Worm (Caenorhabditis elegans) whole organism, L4 larva: Measurements from ENCODE around the gene nlp-64.
A peak's percentile ranks its signal among the peaks of the same experiment; 100 is the strongest.
"Not testable (repeated sequence)": the region's sequence is repeated elsewhere in the genome, so short reads cannot be mapped to it uniquely, and the experiment has no call there.

Experiments used
- F10B5.3 ChIP-seq: sonication (generic microtip); optimal IDR thresholded peaks from 2 replicates; lab custom pipeline; 2016; ENCODE audit warnings: mild to moderate bottlenecking, missing genetic modification characterization, missing compliant biosample characterization
- T26A8.4 ChIP-seq: fragments of 200-800 bp; sonication (Bioruptor generic); IDR thresholded peaks from 2 replicates; pipeline ENCODE4 v1.3.6; 2022; ENCODE audit warnings: missing genetic modification characterization, missing compliant biosample characterization
- Y105C5A.15 ChIP-seq: fragments of 200-800 bp; sonication (Bioruptor generic); IDR thresholded peaks from 2 replicates; pipeline ENCODE4 v1.3.6; 2022; ENCODE audit warnings: missing genetic modification characterization, missing compliant biosample characterization
- ZK337.2 ChIP-seq: fragments of 200-800 bp; sonication (Bioruptor generic); IDR thresholded peaks from 2 replicates; pipeline ENCODE4 v1.3.6; 2022; ENCODE audit warnings: missing genetic modification reagents, missing genetic modification characterization, missing compliant biosample characterization
- aha-1 ChIP-seq: fragments of 150-350 bp; peaks from one replicate; lab custom pipeline; 2014; ENCODE audit warnings: missing biosample characterization, missing genetic modification characterization
- arid-1 ChIP-seq: fragments of 200-800 bp; sonication (Bioruptor generic); conservative IDR thresholded peaks from 2 replicates; pipeline ENCODE4 v1.3.6; 2022; ENCODE audit warnings: missing genetic modification reagents, missing genetic modification characterization, missing compliant biosample characterization
- daf-12 ChIP-seq: fragments of 150-350 bp; optimal IDR thresholded peaks from 2 replicates; lab custom pipeline; 2014; ENCODE audit warnings: missing biosample characterization, missing genetic modification reagents, missing genetic modification characterization
- daf-16 ChIP-seq, 3 experiments: sonication (generic microtip); optimal IDR thresholded peaks; 2 replicates each; lab custom pipeline; 2016 to 2017; ENCODE audit warnings: missing genetic modification characterization in 3 of 3, missing genetic modification reagents in 3 of 3, mild to moderate bottlenecking in 2 of 3, missing compliant biosample characterization in 2 of 3, missing biosample characterization in 1 of 3, moderate library complexity in 1 of 3
- daf-19 ChIP-seq: fragments of 200-800 bp; sonication (Bioruptor generic); conservative IDR thresholded peaks from 2 replicates; pipeline ENCODE4 v1.3.6; 2022; ENCODE audit warnings: missing genetic modification characterization, missing compliant biosample characterization
- dmd-6 ChIP-seq: fragments of 200-800 bp; sonication (Bioruptor generic); IDR thresholded peaks from 2 replicates; pipeline ENCODE4 v1.3.6; 2022; ENCODE audit warnings: missing genetic modification reagents, missing genetic modification characterization, missing compliant biosample characterization
- dpl-1 ChIP-seq: fragments of 150-350 bp; optimal IDR thresholded peaks from 2 replicates; lab custom pipeline; 2014; ENCODE audit warnings: missing biosample characterization, missing genetic modification reagents, missing genetic modification characterization
- duxl-1 ChIP-seq: sonication (generic microtip); optimal IDR thresholded peaks from 2 replicates; lab custom pipeline; 2016; ENCODE audit warnings: mild to moderate bottlenecking, missing genetic modification characterization, moderate library complexity, missing compliant biosample characterization; ENCODE audit not compliant: poor library complexity
- dve-1 ChIP-seq: sonication (generic microtip); optimal IDR thresholded peaks from 2 replicates; lab custom pipeline; 2017; ENCODE audit warnings: antibody characterized with exemption, mild to moderate bottlenecking, missing genetic modification characterization, missing compliant biosample characterization; ENCODE audit not compliant: insufficient read depth
- egl-27 ChIP-seq: sonication (generic microtip); optimal IDR thresholded peaks from 3 replicates; lab custom pipeline; 2017; ENCODE audit warnings: missing biosample characterization, missing genetic modification reagents, missing genetic modification characterization
- egl-43 ChIP-seq: fragments of 200-800 bp; sonication (Bioruptor generic); IDR thresholded peaks from 2 replicates; pipeline ENCODE4 v1.3.6; 2022; ENCODE audit warnings: missing genetic modification reagents, missing genetic modification characterization, missing compliant biosample characterization
- fkh-10 ChIP-seq: fragments of 150-350 bp; optimal IDR thresholded peaks from 2 replicates; lab custom pipeline; 2014; ENCODE audit warnings: missing biosample characterization, missing genetic modification reagents, missing genetic modification characterization
- hif-1 ChIP-seq, 2 experiments: sonication (generic microtip); optimal IDR thresholded peaks; 2 replicates each; lab custom pipeline; 2016 to 2017; ENCODE audit warnings: missing compliant biosample characterization in 2 of 2, missing genetic modification characterization in 2 of 2, missing genetic modification reagents in 2 of 2, missing genotype in 2 of 2, mild to moderate bottlenecking in 1 of 2
- hlh-11 ChIP-seq: fragments of 200-800 bp; sonication (Bioruptor generic); optimal IDR thresholded peaks from 2 replicates; lab custom pipeline; 2018; ENCODE audit warnings: mild to moderate bottlenecking, missing genetic modification characterization, missing compliant biosample characterization
- hlh-30 ChIP-seq: sonication (generic microtip); optimal IDR thresholded peaks from 2 replicates; lab custom pipeline; 2017; ENCODE audit warnings: antibody characterized with exemption, mild to moderate bottlenecking, missing genetic modification characterization, missing compliant biosample characterization; ENCODE audit not compliant: insufficient read depth
- hmg-1.1 ChIP-seq: fragments of 200-800 bp; sonication (Bioruptor generic); IDR thresholded peaks from 2 replicates; pipeline ENCODE4 v1.3.6; 2022; ENCODE audit warnings: missing genetic modification reagents, missing genetic modification characterization, missing compliant biosample characterization
- lin-13 ChIP-seq: fragments of 150-350 bp; optimal IDR thresholded peaks from 2 replicates; lab custom pipeline; 2014; ENCODE audit warnings: missing biosample characterization, missing genetic modification reagents, missing genetic modification characterization
- lin-38 ChIP-seq: fragments of 200-800 bp; sonication (Bioruptor generic); IDR thresholded peaks from 2 replicates; pipeline ENCODE4 v1.3.6; 2022; ENCODE audit warnings: missing genetic modification reagents, missing genetic modification characterization, missing compliant biosample characterization
- lsy-2 ChIP-seq, 2 experiments: fragments of 150-350 bp in 1 of 2; sonication (generic microtip) in 1 of 2; optimal IDR thresholded peaks; 2 replicates each; lab custom pipeline; 2014 to 2017; ENCODE audit warnings: missing biosample characterization in 2 of 2, missing genetic modification characterization in 2 of 2
- madf-9 ChIP-seq: fragments of 200-800 bp; sonication (Bioruptor generic); conservative IDR thresholded peaks from 2 replicates; pipeline ENCODE4 v1.3.6; 2022; ENCODE audit warnings: missing genetic modification reagents, missing genetic modification characterization, missing compliant biosample characterization
- mdl-1 ChIP-seq, 2 experiments: fragments of 150-350 bp in 1 of 2; sonication (generic microtip) in 1 of 2; optimal IDR thresholded peaks; 2 replicates each; lab custom pipeline; 2014 to 2017; ENCODE audit warnings: missing biosample characterization in 2 of 2, missing genetic modification characterization in 2 of 2
- mep-1 ChIP-seq: fragments of 150-350 bp; sonication (generic microtip); optimal IDR thresholded peaks from 3 replicates; lab custom pipeline; 2014; ENCODE audit warnings: missing biosample characterization, missing genetic modification characterization
- mes-2 ChIP-seq: sonication (generic microtip); optimal IDR thresholded peaks from 2 replicates; lab custom pipeline; 2016; ENCODE audit warnings: missing genotype, mild to moderate bottlenecking, missing genetic modification characterization, missing compliant biosample characterization; ENCODE audit not compliant: poor library complexity, severe bottlenecking
- mxl-3 ChIP-seq: fragments of 200-800 bp; sonication (Bioruptor generic); optimal IDR thresholded peaks from 2 replicates; lab custom pipeline; 2018; ENCODE audit warnings: mild to moderate bottlenecking, missing genetic modification characterization, missing compliant biosample characterization
- nhr-11 ChIP-seq: fragments of 150-350 bp; optimal IDR thresholded peaks from 2 replicates; lab custom pipeline; 2014; ENCODE audit warnings: missing biosample characterization, missing genetic modification characterization
- nhr-28 ChIP-seq: fragments of 150-350 bp; optimal IDR thresholded peaks from 2 replicates; lab custom pipeline; 2014; ENCODE audit warnings: missing biosample characterization, missing genetic modification characterization
- pha-4 ChIP-seq, 2 experiments: fragments of 150-350 bp in 1 of 2; fragments of 200-800 bp in 1 of 2; sonication (Bioruptor generic) in 1 of 2; IDR thresholded peaks in 1 of 2; optimal IDR thresholded peaks in 1 of 2; 2 replicates each; pipeline versions ENCODE4 v1.3.6 to Lab custom; 2014 to 2022; ENCODE audit warnings: missing genetic modification characterization in 2 of 2, missing genetic modification reagents in 2 of 2, missing biosample characterization in 1 of 2, missing compliant biosample characterization in 1 of 2
- sdz-12 ChIP-seq: fragments of 200-800 bp; sonication (Bioruptor generic); optimal IDR thresholded peaks from 2 replicates; lab custom pipeline; 2018; ENCODE audit warnings: mild to moderate bottlenecking, missing genetic modification characterization, missing compliant biosample characterization
- tag-97 ChIP-seq: fragments of 200-800 bp; sonication (Bioruptor generic); IDR thresholded peaks from 2 replicates; pipeline ENCODE4 v1.3.6; 2022; ENCODE audit warnings: missing genetic modification characterization, missing compliant biosample characterization
- unc-62 ChIP-seq, 3 experiments: fragments of 150-350 bp in 1 of 3; sonication (generic microtip); optimal IDR thresholded peaks in 2 of 3; peaks in 1 of 3; 1 replicate in 1 of 3; 2 replicates in 2 of 3; lab custom pipeline; 2014 to 2017; ENCODE audit warnings: missing biosample characterization in 3 of 3, missing genetic modification characterization in 3 of 3, missing genetic modification reagents in 3 of 3, missing genotype in 1 of 3
- vab-7 ChIP-seq: fragments of 200-800 bp; sonication (Bioruptor generic); IDR thresholded peaks from 2 replicates; pipeline ENCODE4 v1.3.6; 2022; ENCODE audit warnings: missing genetic modification reagents, missing genetic modification characterization, missing compliant biosample characterization
- zip-11 ChIP-seq: fragments of 200-800 bp; sonication (Bioruptor generic); IDR thresholded peaks from 2 replicates; pipeline ENCODE4 v1.3.6; 2022; ENCODE audit warnings: missing genetic modification characterization, missing compliant biosample characterization

nlp-64 gene

DNA sequence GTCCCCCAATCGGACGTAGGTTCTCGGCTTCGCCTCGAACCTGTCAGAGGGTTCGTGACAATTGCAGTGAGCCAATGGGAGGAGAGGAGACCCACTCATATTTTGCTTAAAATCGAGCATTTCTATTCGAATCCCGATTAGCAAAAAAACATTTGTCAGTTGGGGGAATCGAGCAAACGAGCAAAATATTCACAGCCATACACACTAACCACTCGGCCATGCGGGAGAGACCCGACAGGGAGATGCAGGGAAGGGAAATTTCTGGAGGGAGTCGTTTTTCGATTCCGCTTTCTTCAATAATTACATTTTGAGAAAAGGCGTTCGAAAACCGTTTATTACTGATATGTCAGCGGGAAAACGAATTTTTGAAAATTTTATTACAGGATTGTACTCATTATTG is 40.3 kb upstream of the nlp-64 start (continued):
- 0 out of 2 replicates have a peak, but pooled peaks have one; percentile 74 for TF ChIP-seq Y105C5A.15 (GFP tag; lab: Robert Waterston, UW)
- peak; percentile 79 for TF ChIP-seq vab-7 (GFP tag; lab: Robert Waterston, UW)
- TF ChIP-seq pha-4 (GFP tag; IDR thresholded peaks at IDR 0.05; lab: Robert Waterston, UW), result peak; percentile 85
- TF ChIP-seq pha-4 (tag; optimal IDR thresholded peaks at IDR 0.05; lab: Kevin White, UChicago), result not testable (repeated sequence)
- peak; percentile 82 for TF ChIP-seq madf-9
- TF ChIP-seq ZK337.2 (GFP tag; lab: Robert Waterston, UW), result peak; percentile 68; the same call in 1 of the 2 replicates

DNA sequence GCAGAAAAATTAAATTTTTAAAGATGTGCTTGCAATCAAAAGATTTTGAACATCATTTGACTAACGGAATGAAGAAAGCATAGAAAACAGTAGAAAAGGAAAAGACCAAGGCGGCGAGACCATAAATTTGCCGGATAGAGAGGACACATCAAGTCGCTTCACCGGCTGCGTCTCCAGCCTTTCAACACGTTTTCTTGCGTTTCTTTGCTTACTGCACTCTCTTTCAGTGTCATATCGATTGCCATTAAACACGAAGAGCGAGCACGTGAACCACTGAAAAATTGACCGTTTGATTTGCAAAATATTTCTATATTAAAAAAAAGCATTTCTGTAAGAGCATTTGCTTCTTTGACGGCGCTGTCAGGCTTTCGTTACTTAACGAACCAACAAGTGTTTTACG is 37.0 kb upstream of the nlp-64 start:
- no peak for TF ChIP-seq lin-38
- TF ChIP-seq arid-1 (GFP tag; lab: Robert Waterston, UW), result no peak
- no peak for TF ChIP-seq fkh-10 (GFP tag; lab: Kevin White, UChicago)
- peak; percentile 27 for TF ChIP-seq hlh-11 (tag; lab: Kevin White, UChicago)
- TF ChIP-seq dmd-6 (GFP tag; lab: Robert Waterston, UW), result peak; percentile 31; the same call in 1 of the 2 replicates
- peak in 1 of 2 experiments; percentile 49 for TF ChIP-seq lsy-2 (tag; optimal IDR thresholded peaks at IDR 0.05; lab: Kevin White, UChicago)
- TF ChIP-seq unc-62 (GFP tag; optimal IDR thresholded peaks at IDR 0.05 in 1 of 2; lab: Kevin White, UChicago), result peak in 1 of 2 experiments; percentile 54
- no peak for TF ChIP-seq unc-62 (tag; optimal IDR thresholded peaks at IDR 0.05; lab: Kevin White, UChicago)
- TF ChIP-seq zip-11 (GFP tag; lab: Robert Waterston, UW), result no peak
- TF ChIP-seq nhr-28 (tag; lab: Kevin White, UChicago), result peak; percentile 9
- peak; percentile 19 for TF ChIP-seq dve-1 (tag; lab: Kevin White, UChicago)
- peak; percentile 70 for TF ChIP-seq hlh-30 (tag; lab: Kevin White, UChicago)
- TF ChIP-seq aha-1 (tag; lab: Kevin White, UChicago), result peak; percentile 17
- 0 out of 2 replicates have a peak, but pooled peaks have one; percentile 14 for TF ChIP-seq egl-43 (GFP tag; lab: Robert Waterston, UW)
- peak; percentile 17 for TF ChIP-seq mep-1
- no peak for TF ChIP-seq egl-27
- TF ChIP-seq mdl-1 (tag; optimal IDR thresholded peaks at IDR 0.05; lab: Kevin White, UChicago), result peak; percentile 19 to 74
- TF ChIP-seq mes-2 (tag; lab: Kevin White, UChicago), result peak; percentile 15
- TF ChIP-seq hmg-1.1 (GFP tag; lab: Robert Waterston, UW), result 0 out of 2 replicates have a peak, but pooled peaks have one; percentile 20
- TF ChIP-seq nhr-11, result no peak
- TF ChIP-seq duxl-1 (tag; lab: Kevin White, UChicago), result no peak
- TF ChIP-seq, all 104 proteins: peak for 13

DNA sequence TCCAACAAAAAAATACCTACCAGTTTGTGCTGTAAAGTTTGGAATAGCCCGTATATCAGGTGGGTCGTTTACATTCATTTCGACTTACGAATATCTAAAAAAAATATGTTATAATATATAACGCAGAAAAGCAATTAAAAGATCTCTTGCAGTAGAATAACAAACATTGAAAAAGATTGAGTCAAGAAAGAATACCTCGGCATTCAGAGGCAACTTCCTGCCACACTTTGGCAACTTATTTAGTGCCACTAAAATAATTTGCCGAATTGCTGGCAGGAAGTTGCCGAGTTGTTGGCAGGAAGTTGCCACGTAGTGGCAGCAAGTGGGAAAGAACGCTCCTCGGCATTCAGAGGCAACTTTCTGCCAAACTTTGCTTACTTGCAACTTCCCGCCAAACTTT is 36.0 kb upstream of the nlp-64 start, which contains the start of gene C04E7.3:
TSS of gene C04E7.3 (minus strand) at position 101 of the 400 bp plus-strand sequence.
- not testable (repeated sequence) for TF ChIP-seq egl-43 (GFP tag; lab: Robert Waterston, UW); hif-1 (tag; optimal IDR thresholded peaks at IDR 0.05; lab: Kevin White, UChicago); tag-97 (GFP tag; lab: Robert Waterston, UW)

DNA sequence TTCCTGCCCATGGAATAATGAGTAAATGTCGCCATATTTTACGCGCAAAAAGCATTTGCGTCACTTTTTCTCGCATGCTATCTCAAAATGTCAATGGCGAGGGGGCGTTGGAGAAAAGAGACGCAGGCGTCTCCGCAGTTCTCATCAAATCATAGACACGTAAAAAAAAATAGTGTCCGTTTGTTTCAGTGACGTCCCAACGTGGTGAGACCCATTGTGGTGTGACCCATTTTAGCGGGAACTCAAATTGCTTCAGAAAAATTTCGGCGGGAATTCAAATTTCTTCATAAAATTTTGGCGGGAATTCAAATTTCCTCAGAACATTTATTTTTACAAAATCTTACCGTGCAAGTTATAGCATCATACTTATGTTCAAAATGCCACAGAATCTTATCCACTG is 32.7 kb upstream of the nlp-64 start:
- no peak for TF ChIP-seq T26A8.4 (GFP tag; lab: Robert Waterston, UW)
- peak; percentile 37 for TF ChIP-seq hlh-11 (tag; lab: Kevin White, UChicago)
- peak; percentile 44 for TF ChIP-seq dpl-1
- peak; percentile 28 for TF ChIP-seq mxl-3 (GFP tag; lab: Kevin White, UChicago)
- no peak for TF ChIP-seq daf-16 (GFP tag; optimal IDR thresholded peaks at IDR 0.05; lab: Kevin White, UChicago)
- no peak for TF ChIP-seq daf-16 (tag; optimal IDR thresholded peaks at IDR 0.05; lab: Kevin White, UChicago)
- no peak for TF ChIP-seq F10B5.3 (tag; lab: Kevin White, UChicago)
- no peak for TF ChIP-seq hif-1 (tag; optimal IDR thresholded peaks at IDR 0.05; lab: Kevin White, UChicago)
- peak; percentile 36 for TF ChIP-seq mes-2 (tag; lab: Kevin White, UChicago)
- peak; percentile 75 for TF ChIP-seq lin-13
- no peak for TF ChIP-seq daf-19
- no peak for TF ChIP-seq daf-12
- no peak for TF ChIP-seq nhr-28 (tag; lab: Kevin White, UChicago)
- TF ChIP-seq sdz-12 (GFP tag; lab: Kevin White, UChicago), result no peak
- peak in 1 of 2 experiments; percentile 15 for TF ChIP-seq lsy-2 (tag; optimal IDR thresholded peaks at IDR 0.05; lab: Kevin White, UChicago)
- TF ChIP-seq dmd-6 (GFP tag; lab: Robert Waterston, UW), result 0 out of 2 replicates have a peak, but pooled peaks have one; percentile 38
- no peak for TF ChIP-seq egl-27
- TF ChIP-seq hlh-30 (tag; lab: Kevin White, UChicago), result peak; percentile 20
- TF ChIP-seq pha-4 (GFP tag; IDR thresholded peaks at IDR 0.05; lab: Robert Waterston, UW), result no peak
- TF ChIP-seq pha-4 (tag; optimal IDR thresholded peaks at IDR 0.05; lab: Kevin White, UChicago), result no peak
